Fruit fly (Drosophila melanogaster) whole organism, embryonic: ENCODE data around the gene CG13476.

Experiments used
- BEAF-32 ChIP-seq: fragments of 200-800 bp; sonication (Bioruptor generic); optimal IDR thresholded peaks from 3 replicates; lab custom pipeline; 2017; ENCODE audit warnings: missing biosample characterization, missing genetic modification characterization, mild to moderate bottlenecking, moderate library complexity, missing genetic modification reagents
- CG10147 ChIP-seq: fragments of 200-800 bp; sonication (Bioruptor generic); optimal IDR thresholded peaks from 2 replicates; lab custom pipeline; 2019; ENCODE audit warnings: missing biosample characterization, mild to moderate bottlenecking, missing genetic modification characterization, moderate library complexity
- CG10267 ChIP-seq: fragments of 200-800 bp; sonication (Bioruptor generic); optimal IDR thresholded peaks from 2 replicates; lab custom pipeline; 2018; ENCODE audit warnings: missing biosample characterization, mild to moderate bottlenecking, missing genetic modification characterization, moderate library complexity
- CG10321 ChIP-seq: fragments of 200-800 bp; sonication (Bioruptor generic); IDR thresholded peaks from 2 replicates; pipeline ENCODE4 v1.3.6; 2022; ENCODE audit warnings: missing biosample characterization, missing genetic modification characterization
- CG10462 ChIP-seq: fragments of 200-800 bp; sonication (Bioruptor generic); optimal IDR thresholded peaks from 2 replicates; lab custom pipeline; 2016; ENCODE audit warnings: missing biosample characterization, missing genetic modification characterization
- CG12299 ChIP-seq: fragments of 200-800 bp; sonication (Bioruptor generic); optimal IDR thresholded peaks from 2 replicates; lab custom pipeline; 2018; ENCODE audit warnings: missing biosample characterization, mild to moderate bottlenecking, missing genetic modification characterization
- CG14710 ChIP-seq: fragments of 200-800 bp; sonication (Bioruptor generic); optimal IDR thresholded peaks from 3 replicates; lab custom pipeline; 2019; ENCODE audit warnings: missing biosample characterization, mild to moderate bottlenecking, missing genetic modification characterization, moderate library complexity
- CG15479 ChIP-seq: fragments of 200-800 bp; sonication (Bioruptor generic); optimal IDR thresholded peaks from 3 replicates; lab custom pipeline; 2019; ENCODE audit warnings: missing biosample characterization, mild to moderate bottlenecking, missing genetic modification characterization, moderate library complexity
- CG16815 ChIP-seq: fragments of 200-800 bp; sonication (Bioruptor generic); optimal IDR thresholded peaks from 3 replicates; lab custom pipeline; 2017; ENCODE audit warnings: missing biosample characterization, mild to moderate bottlenecking, missing genetic modification characterization
- CG16863 ChIP-seq: fragments of 200-800 bp; sonication (Bioruptor generic); optimal IDR thresholded peaks from 3 replicates; lab custom pipeline; 2016; ENCODE audit warnings: missing biosample characterization, missing genetic modification characterization
- CG1832 ChIP-seq: fragments of 200-800 bp; sonication (Bioruptor generic); optimal IDR thresholded peaks from 2 replicates; lab custom pipeline; 2017; ENCODE audit warnings: missing biosample characterization, mild to moderate bottlenecking, missing genetic modification characterization, inconsistent platforms
- CG18476 ChIP-seq: fragments of 200-800 bp; sonication (Bioruptor generic); optimal IDR thresholded peaks from 2 replicates; lab custom pipeline; 2016; ENCODE audit warnings: missing biosample characterization, mild to moderate bottlenecking, missing genetic modification characterization
- CG34422 ChIP-seq: fragments of 200-800 bp; sonication (Bioruptor generic); IDR thresholded peaks from 3 replicates; pipeline ENCODE4 v1.3.6; 2022; ENCODE audit warnings: missing biosample characterization, missing genetic modification characterization
- CG3995 ChIP-seq: fragments of 200-800 bp; sonication (Bioruptor generic); optimal IDR thresholded peaks from 3 replicates; lab custom pipeline; 2016; ENCODE audit warnings: missing biosample characterization, missing genetic modification characterization
- CG5245 ChIP-seq: fragments of 200-800 bp; sonication (Bioruptor generic); optimal IDR thresholded peaks from 3 replicates; lab custom pipeline; 2016; ENCODE audit warnings: missing biosample characterization, missing genetic modification characterization
- CG5953 ChIP-seq: fragments of 200-800 bp; sonication (Bioruptor generic); IDR thresholded peaks from 2 replicates; pipeline ENCODE4 v1.3.6; 2022; ENCODE audit warnings: missing biosample characterization, missing genetic modification characterization
- CG7372 ChIP-seq: fragments of 200-800 bp; sonication (Bioruptor generic); IDR thresholded peaks from 2 replicates; pipeline ENCODE4 v1.3.6; 2022; ENCODE audit warnings: missing biosample characterization, missing genetic modification characterization
- CG7839 ChIP-seq: fragments of 200-800 bp; sonication (Bioruptor generic); optimal IDR thresholded peaks from 3 replicates; lab custom pipeline; 2018; ENCODE audit warnings: missing biosample characterization, mild to moderate bottlenecking, missing genetic modification characterization, moderate library complexity
- CG9215 ChIP-seq: fragments of 200-800 bp; sonication (Bioruptor generic); IDR thresholded peaks from 2 replicates; pipeline ENCODE4 v1.3.6; 2022; ENCODE audit warnings: missing biosample characterization, missing genetic modification characterization
- CG9876 ChIP-seq: fragments of 200-800 bp; sonication (Bioruptor generic); optimal IDR thresholded peaks from 2 replicates; lab custom pipeline; 2016; ENCODE audit warnings: missing biosample characterization, missing genetic modification characterization
- D ChIP-seq, 2 experiments: fragments of 200-800 bp in 1 of 2; fragments of >200 bp in 1 of 2; sonication (Bioruptor generic) in 1 of 2; optimal IDR thresholded peaks; 2 replicates in 1 of 2; 3 replicates in 1 of 2; lab custom pipeline; 2017; ENCODE audit warnings: mild to moderate bottlenecking in 1 of 2, missing biosample characterization in 1 of 2, missing genetic modification characterization in 1 of 2, missing genetic modification reagents in 1 of 2
- Deaf1 ChIP-seq: fragments of 200-800 bp; optimal IDR thresholded peaks from 3 replicates; lab custom pipeline; 2019; ENCODE audit warnings: missing biosample characterization, mild to moderate bottlenecking, missing genetic modification characterization, moderate library complexity
- Dip3 ChIP-seq: fragments of 200-800 bp; sonication (Bioruptor generic); optimal IDR thresholded peaks from 3 replicates; lab custom pipeline; 2016; ENCODE audit warnings: missing biosample characterization, missing genetic modification characterization
- Drgx ChIP-seq: fragments of 200-800 bp; sonication (Bioruptor generic); IDR thresholded peaks from 2 replicates; pipeline ENCODE4 v1.3.6; 2022; ENCODE audit warnings: missing biosample characterization, missing genetic modification characterization
- ERR ChIP-seq: fragments of 200-800 bp; sonication (Bioruptor generic); optimal IDR thresholded peaks from 2 replicates; lab custom pipeline; 2016; ENCODE audit warnings: missing biosample characterization, missing genetic modification characterization
- Elba2 ChIP-seq: fragments of 200-800 bp; sonication (Bioruptor generic); optimal IDR thresholded peaks from 3 replicates; lab custom pipeline; 2016; ENCODE audit warnings: missing biosample characterization, missing genetic modification characterization
- Fer2 ChIP-seq: fragments of 200-800 bp; sonication (Bioruptor generic); optimal IDR thresholded peaks from 2 replicates; lab custom pipeline; 2018; ENCODE audit warnings: missing biosample characterization, mild to moderate bottlenecking, missing genetic modification characterization, moderate library complexity
- H2.0 ChIP-seq: fragments of 200-800 bp; sonication (Bioruptor generic); IDR thresholded peaks from 2 replicates; pipeline ENCODE4 v1.3.6; 2022; ENCODE audit warnings: missing biosample characterization, missing genetic modification characterization
- HLH4C ChIP-seq: fragments of 200-800 bp; sonication (Bioruptor generic); IDR thresholded peaks from 3 replicates; pipeline ENCODE4 v1.3.6; 2022; ENCODE audit warnings: missing biosample characterization, missing genetic modification characterization; ENCODE audit not compliant: partially characterized antibody
- Hsf ChIP-seq: fragments of 200-800 bp; sonication (Bioruptor generic); optimal IDR thresholded peaks from 3 replicates; lab custom pipeline; 2016; ENCODE audit warnings: missing biosample characterization, missing genetic modification characterization
- NC2α ChIP-seq: fragments of 200-800 bp; sonication (Bioruptor generic); optimal IDR thresholded peaks from 2 replicates; lab custom pipeline; 2016; ENCODE audit warnings: missing biosample characterization, missing genetic modification characterization
- Taf1 ChIP-seq: fragments of 200-800 bp; sonication (Bioruptor generic); IDR thresholded peaks from 2 replicates; pipeline ENCODE4 v1.3.6; 2022; ENCODE audit warnings: missing biosample characterization, missing genetic modification characterization
- ab ChIP-seq: fragments of 200-800 bp; sonication (Bioruptor generic); optimal IDR thresholded peaks from 2 replicates; lab custom pipeline; 2016; ENCODE audit warnings: missing biosample characterization, missing genetic modification characterization
- bbx ChIP-seq: fragments of 200-800 bp; sonication (Bioruptor generic); IDR thresholded peaks from 2 replicates; pipeline ENCODE4 v1.3.6; 2022; ENCODE audit warnings: missing biosample characterization, missing genetic modification characterization; ENCODE audit not compliant: partially characterized antibody
- chm ChIP-seq: fragments of 200-800 bp; sonication (Bioruptor generic); IDR thresholded peaks from 2 replicates; pipeline ENCODE4 v1.3.6; 2022; ENCODE audit warnings: missing biosample characterization, missing genetic modification characterization
- da ChIP-seq: fragments of 200-800 bp; sonication (Bioruptor generic); optimal IDR thresholded peaks from 2 replicates; lab custom pipeline; 2016; ENCODE audit warnings: missing biosample characterization, missing genetic modification characterization
- ewg ChIP-seq: fragments of 200-800 bp; sonication (Bioruptor generic); optimal IDR thresholded peaks from 3 replicates; lab custom pipeline; 2017; ENCODE audit warnings: mild to moderate bottlenecking, missing biosample characterization, missing genetic modification reagents, missing genetic modification characterization
- gcm2 ChIP-seq: fragments of 200-800 bp; sonication (Bioruptor generic); optimal IDR thresholded peaks from 2 replicates; lab custom pipeline; 2016; ENCODE audit warnings: missing biosample characterization, missing genetic modification characterization
- gt ChIP-seq: fragments of 200-800 bp; sonication (Bioruptor generic); IDR thresholded peaks from 2 replicates; pipeline ENCODE4 v1.3.6; 2022; ENCODE audit warnings: missing biosample characterization, missing genetic modification characterization
- hth ChIP-seq: fragments of >200 bp; optimal IDR thresholded peaks from 2 replicates; lab custom pipeline; 2017; ENCODE audit warnings: inconsistent platforms
- jing ChIP-seq: fragments of 200-800 bp; sonication (Bioruptor generic); optimal IDR thresholded peaks from 2 replicates; lab custom pipeline; 2018; ENCODE audit warnings: missing biosample characterization, mild to moderate bottlenecking, missing genetic modification characterization
- jumu ChIP-seq: fragments of 200-800 bp; sonication (Bioruptor generic); optimal IDR thresholded peaks from 3 replicates; lab custom pipeline; 2016; ENCODE audit warnings: missing biosample characterization, missing genetic modification characterization
- luna ChIP-seq: fragments of 200-800 bp; sonication (Bioruptor generic); optimal IDR thresholded peaks from 2 replicates; lab custom pipeline; 2016; ENCODE audit warnings: missing biosample characterization, missing genetic modification characterization
- maf-S ChIP-seq: fragments of 200-800 bp; sonication (Bioruptor generic); optimal IDR thresholded peaks from 2 replicates; lab custom pipeline; 2016; ENCODE audit warnings: missing biosample characterization, missing genetic modification characterization
- pnt ChIP-seq: fragments of 200-800 bp; sonication (Bioruptor generic); optimal IDR thresholded peaks from 3 replicates; lab custom pipeline; 2016; ENCODE audit warnings: missing biosample characterization, missing genetic modification characterization
- sc ChIP-seq, 3 experiments: fragments of >200 bp in 2 of 3; fragments of 200-800 bp in 1 of 3; sonication (Bioruptor generic) in 1 of 3; optimal IDR thresholded peaks; 2 replicates in 2 of 3; 3 replicates in 1 of 3; lab custom pipeline; 2017; ENCODE audit warnings: mild to moderate bottlenecking in 1 of 3, missing biosample characterization in 1 of 3, missing genetic modification characterization in 1 of 3, missing genetic modification reagents in 1 of 3
- sisA ChIP-seq: fragments of 200-800 bp; sonication (Bioruptor generic); IDR thresholded peaks from 2 replicates; pipeline ENCODE4 v1.3.6; 2022; ENCODE audit warnings: missing biosample characterization, missing genetic modification characterization
- sna ChIP-seq: fragments of 200-800 bp; sonication (Bioruptor generic); IDR thresholded peaks from 2 replicates; pipeline ENCODE4 v1.3.6; 2022; ENCODE audit warnings: missing biosample characterization, missing genetic modification characterization; ENCODE audit not compliant: partially characterized antibody
- stc ChIP-seq: fragments of 200-800 bp; sonication (Bioruptor generic); IDR thresholded peaks from 2 replicates; pipeline ENCODE4 v1.3.6; 2022; ENCODE audit warnings: missing biosample characterization, missing genetic modification characterization
- tup ChIP-seq: fragments of 200-800 bp; sonication (Bioruptor generic); optimal IDR thresholded peaks from 2 replicates; lab custom pipeline; 2016; ENCODE audit warnings: missing biosample characterization, mild to moderate bottlenecking, missing genetic modification characterization, moderate library complexity

Gene CG13476

DNA sequence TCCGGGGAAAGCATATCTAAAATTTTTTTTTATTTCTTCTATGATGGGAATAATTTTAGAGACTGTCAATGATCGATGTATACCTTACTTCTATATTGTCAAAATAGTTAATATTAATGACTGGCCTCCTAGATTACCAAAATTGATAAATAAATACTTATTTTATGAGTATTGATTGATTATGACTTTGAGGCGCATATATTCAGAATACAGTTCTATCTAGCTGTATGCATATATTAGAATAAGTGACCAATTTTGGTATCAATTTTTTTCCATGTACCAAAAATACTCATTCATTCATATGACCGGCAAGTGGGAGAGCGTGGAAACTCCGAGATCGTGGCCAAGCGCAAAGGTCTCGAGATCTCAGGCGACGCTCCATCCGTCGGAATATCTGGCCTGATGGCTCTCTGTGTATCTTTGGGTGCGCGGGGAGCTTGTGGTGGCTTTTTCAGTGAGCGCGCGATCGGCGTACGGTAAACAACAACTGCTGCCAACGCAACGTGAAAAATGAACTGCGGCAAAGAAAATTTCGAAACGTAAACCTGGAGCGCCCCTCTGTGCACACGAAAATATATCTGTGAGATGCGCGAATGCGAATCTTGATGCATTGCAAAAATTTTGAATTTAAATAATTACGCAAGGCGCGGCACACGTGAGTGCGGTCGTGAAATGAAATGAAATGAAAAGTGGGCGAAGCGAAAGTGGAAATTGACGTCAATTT, 32.7 kb upstream of the CG13476 start, which contains the start of the genes CG43121 and ome (continued):
- TF ChIP-seq hth (no peak), D (optimal IDR thresholded peaks at IDR 0.05; lab: Kevin White, UChicago) (no peak), D (GFP tag; optimal IDR thresholded peaks at IDR 0.05; lab: Kevin White, UChicago) (no peak), jumu (no peak), Dip3 (GFP tag; lab: Kevin White, UChicago) (no peak), CG9876 (GFP tag; lab: Kevin White, UChicago) (no peak), CG9215 (GFP tag; lab: Robert Waterston, UW) (no peak), ab (GFP tag; lab: Kevin White, UChicago) (no peak), BEAF-32 (GFP tag; lab: Kevin White, UChicago) (no peak), CG12299 (tag; lab: Kevin White, UChicago) (no peak), Taf1 (GFP tag; lab: Robert Waterston, UW) (no peak), Hsf (GFP tag; lab: Kevin White, UChicago) (no peak), CG16863 (GFP tag; lab: Kevin White, UChicago) (no peak), bbx (GFP tag; lab: Robert Waterston, UW) (no peak), da (GFP tag; lab: Kevin White, UChicago) (no peak), jing (GFP tag; lab: Kevin White, UChicago) (no peak), NC2α (GFP tag; lab: Kevin White, UChicago) (no peak), Fer2 (tag; lab: Kevin White, UChicago) (no peak), Elba2 (GFP tag; lab: Kevin White, UChicago) (no peak), CG10321 (GFP tag; lab: Robert Waterston, UW) (no peak), CG15479 (no peak), tup (GFP tag; lab: Kevin White, UChicago) (no peak), CG5245 (GFP tag; lab: Kevin White, UChicago) (no peak), ERR (GFP tag; lab: Kevin White, UChicago) (no peak), CG34422 (peak; percentile 40; the same call in 1 of the 3 replicates), Drgx (GFP tag; lab: Robert Waterston, UW) (peak; percentile 37; the same call in 1 of the 2 replicates), CG18476 (no peak), Deaf1 (tag; lab: Kevin White, UChicago) (peak; percentile 49), ewg (GFP tag; lab: Kevin White, UChicago) (no peak), sc (optimal IDR thresholded peaks at IDR 0.05; lab: Kevin White, UChicago) (no peak), sc (GFP tag; optimal IDR thresholded peaks at IDR 0.05; lab: Kevin White, UChicago) (no peak), CG7372 (no peak), luna (GFP tag; lab: Kevin White, UChicago) (no peak), CG1832 (no peak), CG7839 (tag; lab: Kevin White, UChicago) (peak; percentile 28), gt (GFP tag; lab: Robert Waterston, UW) (no peak), HLH4C (GFP tag; lab: Robert Waterston, UW) (no peak), gcm2 (GFP tag; lab: Kevin White, UChicago) (no peak), CG5953 (GFP tag; lab: Robert Waterston, UW) (no peak), sisA (GFP tag; lab: Robert Waterston, UW) (no peak; the same call in 1 of the 2 replicates), pnt (no peak), sna (no peak), CG14710 (tag; lab: Kevin White, UChicago) (no peak), chm (peak; percentile 24; the same call in 1 of the 2 replicates), CG10147 (no peak), CG16815 (GFP tag; lab: Kevin White, UChicago) (no peak), maf-S (GFP tag; lab: Kevin White, UChicago) (no peak), CG10267 (tag; lab: Kevin White, UChicago) (peak; percentile 22), H2.0 (GFP tag; lab: Robert Waterston, UW) (no peak), stc (GFP tag; lab: Robert Waterston, UW) (peak; percentile 43; the same call in 1 of the 2 replicates), CG10462 (GFP tag; lab: Kevin White, UChicago) (no peak), CG3995 (GFP tag; lab: Kevin White, UChicago) (no peak)
